Fruit fly (Drosophila melanogaster) whole organism, embryonic: ENCODE data around the gene Nepl21.

Experiments
- B-H2 ChIP-seq: fragments of 200-800 bp; sonication (Bioruptor generic); optimal IDR thresholded peaks from 2 replicates; lab custom pipeline; 2018; ENCODE audit warnings: missing biosample characterization, mild to moderate bottlenecking, missing genetic modification characterization
- CG11504 ChIP-seq: fragments of 200-800 bp; sonication (Bioruptor generic); optimal IDR thresholded peaks from 3 replicates; lab custom pipeline; 2019; ENCODE audit warnings: missing biosample characterization, mild to moderate bottlenecking, missing genetic modification characterization, moderate library complexity
- CG11696 ChIP-seq: fragments of 200-800 bp; sonication (Bioruptor generic); IDR thresholded peaks from 2 replicates; pipeline ENCODE4 v1.3.6; 2022; ENCODE audit warnings: missing biosample characterization, missing genetic modification characterization
- CG12659 ChIP-seq: fragments of 200-800 bp; sonication (Bioruptor generic); optimal IDR thresholded peaks from 3 replicates; lab custom pipeline; 2017; ENCODE audit warnings: mild to moderate bottlenecking, missing biosample characterization, missing genetic modification reagents, missing genetic modification characterization
- CG14710 ChIP-seq: fragments of 200-800 bp; sonication (Bioruptor generic); optimal IDR thresholded peaks from 3 replicates; lab custom pipeline; 2019; ENCODE audit warnings: missing biosample characterization, mild to moderate bottlenecking, missing genetic modification characterization, moderate library complexity
- CG15269 ChIP-seq: fragments of 200-800 bp; sonication (Bioruptor generic); optimal IDR thresholded peaks from 2 replicates; lab custom pipeline; 2018; ENCODE audit warnings: missing biosample characterization, mild to moderate bottlenecking, missing genetic modification characterization, moderate library complexity
- CG1529 ChIP-seq: fragments of 200-800 bp; sonication (Bioruptor generic); optimal IDR thresholded peaks from 3 replicates; lab custom pipeline; 2018; ENCODE audit warnings: missing biosample characterization, missing genetic modification characterization
- CG15696 ChIP-seq: fragments of 200-800 bp; sonication (Bioruptor generic); optimal IDR thresholded peaks from 2 replicates; lab custom pipeline; 2019; ENCODE audit warnings: missing biosample characterization, mild to moderate bottlenecking, missing genetic modification characterization, moderate library complexity
- CG17361 ChIP-seq: fragments of 200-800 bp; sonication (Bioruptor generic); IDR thresholded peaks from 3 replicates; pipeline ENCODE4 v1.3.6; 2022; ENCODE audit warnings: missing biosample characterization, missing genetic modification characterization
- CG2889 ChIP-seq: fragments of 200-800 bp; sonication (Bioruptor generic); IDR thresholded peaks from 3 replicates; pipeline ENCODE4 v1.3.6; 2022; ENCODE audit warnings: missing biosample characterization, missing genetic modification characterization
- CG31224 ChIP-seq: fragments of 200-800 bp; sonication (Bioruptor generic); IDR thresholded peaks from 2 replicates; pipeline ENCODE4 v1.3.6; 2022; ENCODE audit warnings: missing biosample characterization, missing genetic modification characterization
- CG33557 ChIP-seq: fragments of 200-800 bp; sonication (Bioruptor generic); optimal IDR thresholded peaks from 2 replicates; lab custom pipeline; 2019; ENCODE audit warnings: missing biosample characterization, mild to moderate bottlenecking, missing genetic modification characterization, moderate library complexity
- CG3995 ChIP-seq: fragments of 200-800 bp; sonication (Bioruptor generic); optimal IDR thresholded peaks from 3 replicates; lab custom pipeline; 2016; ENCODE audit warnings: missing biosample characterization, missing genetic modification characterization
- CG7987 ChIP-seq: fragments of 200-800 bp; sonication (Bioruptor generic); optimal IDR thresholded peaks from 2 replicates; lab custom pipeline; 2018; ENCODE audit warnings: missing biosample characterization, mild to moderate bottlenecking, missing genetic modification characterization, moderate library complexity
- CG8924 ChIP-seq: fragments of 200-800 bp; optimal IDR thresholded peaks from 3 replicates; lab custom pipeline; 2019; ENCODE audit warnings: missing biosample characterization, mild to moderate bottlenecking, missing genetic modification characterization, moderate library complexity
- Chrac-16 ChIP-seq: fragments of 200-800 bp; sonication (Bioruptor generic); optimal IDR thresholded peaks from 3 replicates; lab custom pipeline; 2016; ENCODE audit warnings: missing biosample characterization, missing genetic modification characterization
- Doc3 ChIP-seq: fragments of 200-800 bp; sonication (Bioruptor generic); IDR thresholded peaks from 3 replicates; pipeline ENCODE4 v1.3.6; 2022; ENCODE audit warnings: missing biosample characterization, missing genetic modification characterization; ENCODE audit not compliant: partially characterized antibody
- ERR ChIP-seq: fragments of 200-800 bp; sonication (Bioruptor generic); optimal IDR thresholded peaks from 2 replicates; lab custom pipeline; 2016; ENCODE audit warnings: missing biosample characterization, missing genetic modification characterization
- Ets97D ChIP-seq: fragments of 200-800 bp; sonication (Bioruptor generic); optimal IDR thresholded peaks from 3 replicates; lab custom pipeline; 2016; ENCODE audit warnings: missing biosample characterization, missing genetic modification characterization
- HLH3B ChIP-seq: fragments of 200-800 bp; sonication (Bioruptor generic); IDR thresholded peaks from 2 replicates; pipeline ENCODE4 v1.3.6; 2022; ENCODE audit warnings: missing biosample characterization, missing genetic modification characterization
- Hmr ChIP-seq: fragments of 200-800 bp; sonication (Bioruptor generic); optimal IDR thresholded peaks from 3 replicates; lab custom pipeline; 2017; ENCODE audit warnings: mild to moderate bottlenecking, missing biosample characterization, missing genetic modification reagents, missing genetic modification characterization
- Lim3 ChIP-seq: fragments of 200-800 bp; sonication (Bioruptor generic); IDR thresholded peaks from 2 replicates; pipeline ENCODE4 v1.3.6; 2022; ENCODE audit warnings: missing biosample characterization, missing genetic modification characterization
- NK7.1 ChIP-seq: fragments of 200-800 bp; sonication (Bioruptor generic); optimal IDR thresholded peaks from 3 replicates; lab custom pipeline; 2016; ENCODE audit warnings: missing biosample characterization, missing genetic modification characterization
- Neu2 ChIP-seq: fragments of 200-800 bp; sonication (Bioruptor generic); optimal IDR thresholded peaks from 3 replicates; lab custom pipeline; 2016; ENCODE audit warnings: missing biosample characterization, missing genetic modification characterization, borderline replicate concordance
- Nf-YC ChIP-seq: fragments of 200-800 bp; optimal IDR thresholded peaks from 3 replicates; lab custom pipeline; 2019; ENCODE audit warnings: missing biosample characterization, mild to moderate bottlenecking, missing genetic modification characterization, moderate library complexity
- Poxn ChIP-seq: fragments of 200-800 bp; sonication (Bioruptor generic); IDR thresholded peaks from 2 replicates; pipeline ENCODE4 v1.3.6; 2022; ENCODE audit warnings: missing biosample characterization, missing genetic modification characterization
- Sin3A ChIP-seq: fragments of >200 bp; optimal IDR thresholded peaks from 2 replicates; lab custom pipeline; 2018
- Tbp ChIP-seq: fragments of >200 bp; optimal IDR thresholded peaks from 2 replicates; lab custom pipeline; 2018; ENCODE audit warnings: missing biosample characterization, missing genetic modification characterization
- Xrp1 ChIP-seq: fragments of 200-800 bp; sonication (Bioruptor generic); IDR thresholded peaks from 2 replicates; pipeline ENCODE4 v1.3.6; 2022; ENCODE audit warnings: missing biosample characterization, missing genetic modification characterization
- caup ChIP-seq: fragments of 200-800 bp; sonication (Bioruptor generic); optimal IDR thresholded peaks from 3 replicates; lab custom pipeline; 2017; ENCODE audit warnings: missing biosample characterization, mild to moderate bottlenecking, missing genetic modification characterization, moderate library complexity; ENCODE audit not compliant: severe bottlenecking
- chif ChIP-seq, 2 experiments: fragments of 200-800 bp; sonication (Bioruptor generic); optimal IDR thresholded peaks; 3 replicates each; lab custom pipeline; 2016; ENCODE audit warnings: missing biosample characterization in 2 of 2, missing genetic modification characterization in 2 of 2
- crc ChIP-seq: fragments of 200-800 bp; sonication (Bioruptor generic); optimal IDR thresholded peaks from 2 replicates; lab custom pipeline; 2016; ENCODE audit warnings: missing biosample characterization, missing genetic modification characterization
- croc ChIP-seq: fragments of 200-800 bp; sonication (Bioruptor generic); conservative IDR thresholded peaks from 3 replicates; pipeline ENCODE4 v1.3.6; 2022; ENCODE audit warnings: missing biosample characterization, missing genetic modification characterization
- danr ChIP-seq: fragments of 200-800 bp; sonication (Bioruptor generic); IDR thresholded peaks from 2 replicates; pipeline ENCODE4 v1.3.6; 2022; ENCODE audit warnings: missing biosample characterization, missing genetic modification characterization
- dimm ChIP-seq: fragments of 200-800 bp; sonication (Bioruptor generic); IDR thresholded peaks from 2 replicates; pipeline ENCODE4 v1.3.6; 2022; ENCODE audit warnings: missing biosample characterization, missing genetic modification characterization
- dmrt11E ChIP-seq: fragments of 200-800 bp; sonication (Bioruptor generic); optimal IDR thresholded peaks from 3 replicates; lab custom pipeline; 2018; ENCODE audit warnings: missing biosample characterization, mild to moderate bottlenecking, missing genetic modification characterization, moderate library complexity
- dpn ChIP-seq, 2 experiments: fragments of 200-800 bp; sonication (Bioruptor generic); optimal IDR thresholded peaks; 3 replicates each; lab custom pipeline; 2016; ENCODE audit warnings: missing biosample characterization in 2 of 2, missing genetic modification characterization in 2 of 2
- esg ChIP-seq: fragments of 200-800 bp; sonication (Bioruptor generic); conservative IDR thresholded peaks from 2 replicates; pipeline ENCODE4 v1.3.6; 2022; ENCODE audit warnings: missing biosample characterization, missing genetic modification characterization
- hbn ChIP-seq: fragments of 200-800 bp; sonication (Bioruptor generic); IDR thresholded peaks from 2 replicates; pipeline ENCODE4 v1.3.6; 2022; ENCODE audit warnings: missing biosample characterization, missing genetic modification characterization; ENCODE audit not compliant: partially characterized antibody
- lmd ChIP-seq: fragments of 200-800 bp; sonication (Bioruptor generic); IDR thresholded peaks from 2 replicates; pipeline ENCODE4 v1.3.6; 2022; ENCODE audit warnings: missing biosample characterization, missing genetic modification characterization
- nau ChIP-seq: fragments of 200-800 bp; sonication (Bioruptor generic); optimal IDR thresholded peaks from 3 replicates; lab custom pipeline; 2017; ENCODE audit warnings: missing biosample characterization, mild to moderate bottlenecking, missing genetic modification characterization, missing genetic modification reagents
- onecut ChIP-seq: fragments of 200-800 bp; sonication (Bioruptor generic); IDR thresholded peaks from 2 replicates; pipeline ENCODE4 v1.3.6; 2022; ENCODE audit warnings: missing biosample characterization, missing genetic modification characterization
- pita ChIP-seq: fragments of 200-800 bp; sonication (Bioruptor generic); optimal IDR thresholded peaks from 2 replicates; lab custom pipeline; 2017; ENCODE audit warnings: missing biosample characterization, mild to moderate bottlenecking, missing genetic modification characterization
- repo ChIP-seq: fragments of 200-800 bp; sonication (Bioruptor generic); optimal IDR thresholded peaks from 2 replicates; lab custom pipeline; 2016; ENCODE audit warnings: missing biosample characterization, missing genetic modification characterization
- tap ChIP-seq: fragments of 200-800 bp; optimal IDR thresholded peaks from 3 replicates; lab custom pipeline; 2019; ENCODE audit warnings: missing biosample characterization, mild to moderate bottlenecking, missing genetic modification characterization, moderate library complexity
- tna ChIP-seq: fragments of 200-800 bp; sonication (Bioruptor generic); IDR thresholded peaks from 2 replicates; pipeline ENCODE4 v1.3.6; 2022; ENCODE audit warnings: missing biosample characterization, missing genetic modification characterization; ENCODE audit not compliant: partially characterized antibody
- trh ChIP-seq: fragments of 200-800 bp; sonication (Bioruptor generic); optimal IDR thresholded peaks from 2 replicates; lab custom pipeline; 2016; ENCODE audit warnings: missing biosample characterization, missing genetic modification characterization
- twi ChIP-seq: fragments of 200-800 bp; optimal IDR thresholded peaks from 2 replicates; lab custom pipeline; 2019; ENCODE audit warnings: missing biosample characterization, mild to moderate bottlenecking, missing genetic modification characterization, moderate library complexity
- usp ChIP-seq: fragments of >200 bp; optimal IDR thresholded peaks from 2 replicates; lab custom pipeline; 2017; ENCODE audit warnings: missing biosample characterization, missing genetic modification characterization
- yki ChIP-seq: fragments of >200 bp; optimal IDR thresholded peaks from 3 replicates; lab custom pipeline; 2018
- z ChIP-seq: fragments of 200-800 bp; sonication (Bioruptor generic); IDR thresholded peaks from 3 replicates; pipeline ENCODE4 v1.3.6; 2022; ENCODE audit warnings: missing biosample characterization, missing genetic modification characterization

Gene Nepl21

DNA sequence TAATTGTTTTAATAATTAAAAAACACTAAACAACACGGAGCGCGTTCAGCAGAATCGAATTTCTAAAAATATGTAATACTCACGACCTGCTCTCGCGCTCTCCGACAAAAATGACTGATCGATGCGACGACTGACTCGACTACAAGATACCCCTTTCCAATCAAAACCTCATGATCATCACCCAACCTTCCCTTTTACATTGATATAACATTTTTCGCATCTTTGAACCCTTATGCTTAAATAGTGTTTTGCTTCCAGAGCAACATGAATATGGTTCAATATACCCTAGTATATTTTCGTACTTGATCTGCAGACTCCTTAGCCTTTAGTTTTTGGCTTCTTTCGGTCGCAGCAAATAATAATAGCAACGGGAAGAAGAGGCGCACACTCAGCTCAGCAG, 28.3 kb downstream of the Nepl21 start (continued):
- TF ChIP-seq dpn (GFP tag; optimal IDR thresholded peaks at IDR 0.05; lab: Kevin White, UChicago), result peak; percentile 81
- no peak for TF ChIP-seq CG33557 (GFP tag; lab: Kevin White, UChicago)
- TF ChIP-seq caup, result peak; percentile 48
- no peak for TF ChIP-seq usp (GFP tag; lab: Kevin White, UChicago)
- no peak for TF ChIP-seq Nf-YC (tag; lab: Kevin White, UChicago)
- TF ChIP-seq CG8924 (tag; lab: Kevin White, UChicago), result no peak
- TF ChIP-seq Ets97D (GFP tag; lab: Kevin White, UChicago), result peak; percentile 33
- peak; percentile 51 for TF ChIP-seq Hmr (GFP tag; lab: Kevin White, UChicago)
- peak; percentile 15 for TF ChIP-seq trh (GFP tag; lab: Kevin White, UChicago)
- peak; percentile 87 for TF ChIP-seq lmd (GFP tag; lab: Robert Waterston, UW)
- no peak for TF ChIP-seq CG7987
- TF ChIP-seq Sin3A (lab: Kevin White, UChicago), result no peak
- peak; percentile 66 for TF ChIP-seq ERR
- peak; percentile 63 for TF ChIP-seq Chrac-16 (GFP tag; lab: Kevin White, UChicago)
- peak; percentile 15 for TF ChIP-seq CG14710 (tag; lab: Kevin White, UChicago)
- no peak for TF ChIP-seq hbn (GFP tag; lab: Robert Waterston, UW)
- peak; percentile 64; the same call in 1 of the 3 replicates for TF ChIP-seq croc
- TF ChIP-seq dmrt11E (tag; lab: Kevin White, UChicago), result peak; percentile 71
- peak; percentile 81 for TF ChIP-seq HLH3B (GFP tag; lab: Robert Waterston, UW)
- peak; percentile 67; the same call in 1 of the 2 replicates for TF ChIP-seq CG11696 (GFP tag; lab: Robert Waterston, UW)
- no peak for TF ChIP-seq CG3995 (GFP tag; lab: Kevin White, UChicago)
- TF ChIP-seq repo, result peak; percentile 63
- peak; percentile 37 for TF ChIP-seq crc
- TF ChIP-seq twi (tag; lab: Kevin White, UChicago), result no peak
- peak; percentile 75 for TF ChIP-seq NK7.1 (GFP tag; lab: Kevin White, UChicago)
- peak; percentile 83 for TF ChIP-seq Xrp1 (GFP tag; lab: Robert Waterston, UW)
- peak; percentile 73 for TF ChIP-seq CG15269 (tag; lab: Kevin White, UChicago)
- TF ChIP-seq danr (GFP tag; lab: Robert Waterston, UW), result peak; percentile 72
- TF ChIP-seq z (GFP tag; lab: Robert Waterston, UW), result no peak
- TF ChIP-seq Poxn (GFP tag; lab: Robert Waterston, UW), result no peak
- no peak; the same call in 2 of the 3 replicates for TF ChIP-seq CG17361 (GFP tag; lab: Robert Waterston, UW)
- no peak for TF ChIP-seq onecut (GFP tag; lab: Robert Waterston, UW)
- no peak for TF ChIP-seq CG15696 (tag; lab: Kevin White, UChicago)
- peak; percentile 58; the same call in 1 of the 2 replicates for TF ChIP-seq dimm (GFP tag; lab: Robert Waterston, UW)
- TF ChIP-seq Neu2 (GFP tag; lab: Kevin White, UChicago), result no peak
- TF ChIP-seq CG1529 (GFP tag; lab: Kevin White, UChicago), result peak; percentile 45
- peak; percentile 72; the same call in 1 of the 2 replicates for TF ChIP-seq esg (GFP tag; lab: Robert Waterston, UW)
- TF ChIP-seq Lim3, result peak; percentile 63; the same call in 1 of the 2 replicates
- peak; percentile 77 for TF ChIP-seq CG11504 (tag; lab: Kevin White, UChicago)
- TF ChIP-seq yki (lab: Kevin White, UChicago), result no peak
- no peak for TF ChIP-seq B-H2 (GFP tag; lab: Kevin White, UChicago)
- peak; percentile 36; the same call in 1 of the 2 replicates for TF ChIP-seq CG31224 (GFP tag; lab: Robert Waterston, UW)
- peak; percentile 59 for TF ChIP-seq tap (tag; lab: Kevin White, UChicago)
- TF ChIP-seq Tbp (GFP tag; lab: Kevin White, UChicago), result no peak
- no peak for TF ChIP-seq tna
- TF ChIP-seq pita (GFP tag; lab: Kevin White, UChicago), result no peak
- TF ChIP-seq nau (GFP tag; lab: Kevin White, UChicago), result peak; percentile 38
- 0 out of 3 replicates have a peak, but pooled peaks have one; percentile 57 for TF ChIP-seq CG2889 (GFP tag; lab: Robert Waterston, UW)
- TF ChIP-seq Doc3 (GFP tag; lab: Robert Waterston, UW), result no peak
- TF ChIP-seq CG12659, result peak; percentile 65
- peak; percentile 75 for TF ChIP-seq chif (GFP tag; optimal IDR thresholded peaks at IDR 0.05; lab: Kevin White, UChicago)
